Worm (Caenorhabditis elegans) whole organism, early embryonic: ENCODE results near the gene D1046.16.

Source experiments
- B0310.2 ChIP-seq: sonication (generic microtip); optimal IDR thresholded peaks from 2 replicates; lab custom pipeline; 2016; ENCODE audit warnings: mild to moderate bottlenecking, missing genetic modification characterization, missing compliant biosample characterization
- F13C5.2 ChIP-seq: sonication (generic microtip); optimal IDR thresholded peaks from 2 replicates; lab custom pipeline; 2017; ENCODE audit warnings: mild to moderate bottlenecking, missing genetic modification characterization, inconsistent platforms, missing compliant biosample characterization
- aly-1 ChIP-seq: sonication (generic microtip); optimal IDR thresholded peaks from 2 replicates; lab custom pipeline; 2016; ENCODE audit warnings: missing genetic modification characterization, missing compliant biosample characterization
- ama-1 ChIP-seq: fragments of 150-350 bp; optimal IDR thresholded peaks from 2 replicates; lab custom pipeline; 2014
- ceh-13 ChIP-seq: fragments of 200-800 bp; sonication (Bioruptor generic); optimal IDR thresholded peaks from 2 replicates; lab custom pipeline; 2018; ENCODE audit warnings: mild to moderate bottlenecking, missing genetic modification characterization, missing compliant biosample characterization
- ceh-36 ChIP-seq: sonication (generic microtip); optimal IDR thresholded peaks from 2 replicates; lab custom pipeline; 2016; ENCODE audit warnings: missing genetic modification characterization, inconsistent platforms, missing compliant biosample characterization
- ets-7 ChIP-seq: sonication (generic microtip); optimal IDR thresholded peaks from 2 replicates; lab custom pipeline; 2016; ENCODE audit warnings: missing genotype, missing genetic modification characterization, missing compliant biosample characterization
- flt-1 ChIP-seq: fragments of 200-800 bp; sonication (Bioruptor generic); IDR thresholded peaks from 2 replicates; pipeline ENCODE4 v1.3.6; 2022; ENCODE audit warnings: missing genetic modification characterization, missing compliant biosample characterization
- hmbx-1 ChIP-seq: sonication (generic microtip); optimal IDR thresholded peaks from 2 replicates; lab custom pipeline; 2016; ENCODE audit warnings: mild to moderate bottlenecking, missing genetic modification characterization, missing compliant biosample characterization
- hmg-4 ChIP-seq: fragments of 200-800 bp; sonication (Bioruptor generic); optimal IDR thresholded peaks from 2 replicates; lab custom pipeline; 2018; ENCODE audit warnings: mild to moderate bottlenecking, missing genetic modification characterization, missing compliant biosample characterization
- hnd-1 ChIP-seq: sonication (generic microtip); optimal IDR thresholded peaks from 2 replicates; lab custom pipeline; 2016; ENCODE audit warnings: missing genetic modification characterization, missing compliant biosample characterization
- pes-1 ChIP-seq: fragments of 200-800 bp; sonication (Bioruptor generic); IDR thresholded peaks from 2 replicates; pipeline ENCODE4 v1.3.6; 2022; ENCODE audit warnings: missing genetic modification reagents, missing genetic modification characterization, missing compliant biosample characterization
- scrt-1 ChIP-seq: fragments of 200-800 bp; sonication (Bioruptor generic); IDR thresholded peaks from 2 replicates; pipeline ENCODE4 v1.3.6; 2022; ENCODE audit warnings: missing genetic modification characterization, missing compliant biosample characterization
- sea-1 ChIP-seq: fragments of 200-800 bp; sonication (Bioruptor generic); conservative IDR thresholded peaks from 2 replicates; pipeline ENCODE4 v1.3.6; 2022; ENCODE audit warnings: missing genetic modification characterization, missing compliant biosample characterization
- tbx-11 ChIP-seq: fragments of 200-800 bp; sonication (Bioruptor generic); IDR thresholded peaks from 2 replicates; pipeline ENCODE4 v1.3.6; 2022; ENCODE audit warnings: missing genetic modification characterization, missing compliant biosample characterization
- tbx-37 ChIP-seq: fragments of 200-800 bp; sonication (Bioruptor generic); conservative IDR thresholded peaks from 2 replicates; pipeline ENCODE4 v1.3.6; 2022; ENCODE audit warnings: missing genetic modification reagents, missing genetic modification characterization, missing compliant biosample characterization
- tra-4 ChIP-seq: sonication (generic microtip); optimal IDR thresholded peaks from 2 replicates; lab custom pipeline; 2017; ENCODE audit warnings: missing genetic modification characterization, missing compliant biosample characterization

Gene D1046.16

DNA sequence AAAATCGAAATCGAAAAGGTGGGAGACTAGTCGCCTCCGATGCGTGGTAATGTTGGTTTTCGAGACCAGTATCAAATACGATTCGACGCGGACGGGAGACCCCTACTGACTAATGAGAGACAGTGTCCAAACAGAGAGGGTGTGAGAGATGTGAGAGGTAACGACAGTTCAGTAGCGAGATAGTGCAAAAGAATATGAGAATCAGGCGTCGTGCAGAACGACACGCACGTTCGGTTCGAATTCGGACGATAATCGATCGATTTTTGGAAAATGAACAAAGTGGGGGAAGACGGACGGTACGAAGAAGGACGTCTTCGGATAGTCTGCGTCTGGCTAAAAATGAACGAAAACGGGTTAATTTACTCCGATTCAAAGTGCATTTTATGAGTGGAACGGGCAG, at the start of gene D1046.16:
TSS of gene D1046.16 (plus strand) at position 195 of the 400 bp plus-strand sequence.
- no peak for TF ChIP-seq aly-1 (tag; lab: Kevin White, UChicago)
- no peak for TF ChIP-seq hnd-1 (tag; lab: Kevin White, UChicago)
- TF ChIP-seq ceh-13 (GFP tag; lab: Kevin White, UChicago) = no peak

DNA sequence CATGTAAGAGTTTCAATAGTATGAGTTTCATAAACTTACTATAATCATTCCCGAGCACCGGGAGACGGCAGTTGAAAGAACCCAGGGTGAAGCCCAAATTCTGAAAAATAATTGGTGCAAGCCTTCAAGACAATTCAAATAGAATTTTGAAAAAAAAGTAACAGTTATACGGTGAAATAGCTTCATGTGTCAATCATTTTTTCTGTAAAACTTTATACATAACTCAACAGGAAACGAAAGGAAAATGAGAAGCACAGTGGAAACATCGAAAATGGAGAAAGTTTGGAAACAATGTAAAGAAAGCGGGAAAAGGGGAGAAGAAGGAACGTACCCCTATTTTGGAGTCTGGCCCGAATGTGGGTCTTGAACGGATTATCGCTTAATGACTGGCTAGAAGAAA, 49.0 kb upstream of the D1046.16 start, which contains the start of gene C09G9.3:
TSS of gene C09G9.3 (minus strand) at position 101 of the 400 bp plus-strand sequence.
- TF ChIP-seq flt-1 (GFP tag; lab: Robert Waterston, UW) = no peak
- no peak for TF ChIP-seq tbx-11 (GFP tag; lab: Robert Waterston, UW)
- TF ChIP-seq sea-1 (GFP tag; lab: Robert Waterston, UW) = no peak
- TF ChIP-seq hmg-4 (GFP tag; lab: Kevin White, UChicago) = no peak
- no peak for TF ChIP-seq B0310.2 (tag; lab: Kevin White, UChicago)
- no peak for TF ChIP-seq scrt-1 (GFP tag; lab: Robert Waterston, UW)
- no peak for TF ChIP-seq pes-1 (GFP tag; lab: Robert Waterston, UW)
- no peak for TF ChIP-seq tbx-37 (GFP tag; lab: Robert Waterston, UW)
- TF ChIP-seq hmbx-1 = no peak
- TF ChIP-seq aly-1 (tag; lab: Kevin White, UChicago) = no peak
- no peak for TF ChIP-seq ceh-13 (GFP tag; lab: Kevin White, UChicago)
- TF ChIP-seq tra-4 (tag; lab: Kevin White, UChicago) = no peak
- TF ChIP-seq hnd-1 (tag; lab: Kevin White, UChicago) = no peak
- TF ChIP-seq ama-1 = no peak
- TF ChIP-seq ets-7 (tag; lab: Kevin White, UChicago) = no peak

DNA sequence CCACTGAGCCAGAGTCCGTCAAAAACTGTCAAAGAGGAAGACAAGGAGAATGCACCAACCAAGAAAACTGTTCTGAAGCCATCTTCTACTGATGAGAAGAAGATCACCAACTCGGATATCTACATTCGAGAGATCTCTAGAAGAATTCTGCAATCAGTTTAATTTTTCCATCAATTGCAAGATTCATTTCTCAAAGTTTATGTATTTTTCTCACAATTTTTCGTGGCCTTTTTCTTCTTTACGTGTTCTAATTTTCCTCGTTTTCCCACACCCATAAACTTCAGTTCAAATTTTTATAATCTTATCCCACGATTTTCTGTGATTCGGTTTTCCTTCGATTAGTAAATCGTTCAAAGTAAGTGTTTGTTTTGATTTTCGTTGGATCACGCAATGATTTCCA, 48.1 kb upstream of the D1046.16 start, which contains the start of gene hdl-2:
TSS of gene hdl-2 (plus strand) at position 301 of the 400 bp plus-strand sequence.
- TF ChIP-seq tbx-11 (GFP tag; lab: Robert Waterston, UW) (no peak), sea-1 (GFP tag; lab: Robert Waterston, UW) (no peak), tbx-37 (GFP tag; lab: Robert Waterston, UW) (no peak)

- TF ChIP-seq ama-1 (no peak), tbx-11 (GFP tag; lab: Robert Waterston, UW) (no peak), pes-1 (GFP tag; lab: Robert Waterston, UW) (no peak), flt-1 (GFP tag; lab: Robert Waterston, UW) (no peak), tra-4 (tag; lab: Kevin White, UChicago) (no peak), sea-1 (GFP tag; lab: Robert Waterston, UW) (no peak), ets-7 (tag; lab: Kevin White, UChicago) (no peak), hnd-1 (tag; lab: Kevin White, UChicago) (no peak), tbx-37 (GFP tag; lab: Robert Waterston, UW) (no peak), aly-1 (tag; lab: Kevin White, UChicago) (no peak), B0310.2 (tag; lab: Kevin White, UChicago) (no peak), scrt-1 (GFP tag; lab: Robert Waterston, UW) (no peak), ceh-13 (GFP tag; lab: Kevin White, UChicago) (no peak), ceh-36 (tag; lab: Kevin White, UChicago) (no peak), hmg-4 (GFP tag; lab: Kevin White, UChicago) (no peak)
Observed at ce11 chrIV:8879810-8880209, 42.1 kb upstream of the D1046.16 start, which contains the start of gene npax-4. Gene npax-4 (minus strand): TSS chrIV:8879910.

DNA sequence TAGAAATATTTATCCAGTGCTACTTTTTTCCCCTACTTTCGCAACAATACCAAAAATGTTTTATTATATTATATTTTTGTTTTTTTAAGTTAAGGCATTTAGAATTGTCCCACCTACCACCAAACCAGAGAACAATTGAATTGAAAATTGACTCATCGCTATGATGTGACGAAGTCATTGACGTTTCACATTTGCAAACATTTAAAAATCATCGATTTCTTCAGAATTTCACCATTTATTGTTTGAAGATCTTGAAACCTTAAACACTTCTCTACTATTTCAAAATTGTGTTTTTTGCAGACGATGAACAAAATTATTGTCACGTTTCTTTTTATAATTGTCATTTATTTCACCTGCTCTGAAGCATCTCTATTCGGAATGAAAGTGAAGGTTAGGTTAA, 40.8 kb upstream of the D1046.16 start, which contains the start of gene C09G9.8:
TSS of gene C09G9.8 (plus strand) at position 301 of the 400 bp plus-strand sequence.
- TF ChIP-seq hmg-4 (GFP tag; lab: Kevin White, UChicago) = no peak

DNA sequence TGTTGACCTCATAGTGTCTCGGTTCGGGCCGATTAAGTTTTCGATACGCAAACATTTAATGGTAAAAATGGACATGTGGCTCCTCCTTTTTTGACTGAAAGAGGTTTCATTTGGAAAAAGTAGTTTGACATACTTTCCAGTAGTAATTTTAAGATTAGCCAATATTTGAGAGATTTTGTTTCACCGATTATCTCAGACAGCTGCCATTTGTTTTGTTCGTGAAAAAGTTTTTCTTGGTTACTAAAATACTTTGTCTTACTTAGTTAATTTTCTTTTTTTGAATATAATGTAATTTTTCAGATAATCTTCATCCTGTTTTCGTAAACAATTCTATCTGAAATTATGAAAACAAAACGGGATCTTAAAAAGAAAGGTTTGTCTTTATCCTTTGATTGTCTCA, 35.7 kb upstream of the D1046.16 start, which contains the start of gene C09G9.5:
TSS of gene C09G9.5 (plus strand) at position 301 of the 400 bp plus-strand sequence.
- no peak for TF ChIP-seq scrt-1 (GFP tag; lab: Robert Waterston, UW)
- TF ChIP-seq F13C5.2 (tag; lab: Kevin White, UChicago) = no peak
- TF ChIP-seq tbx-11 (GFP tag; lab: Robert Waterston, UW) = no peak
- no peak for TF ChIP-seq hmbx-1
- no peak for TF ChIP-seq ceh-13 (GFP tag; lab: Kevin White, UChicago)
- no peak for TF ChIP-seq B0310.2 (tag; lab: Kevin White, UChicago)
- no peak for TF ChIP-seq ama-1
- no peak for TF ChIP-seq tbx-37 (GFP tag; lab: Robert Waterston, UW)
- no peak for TF ChIP-seq ceh-36 (tag; lab: Kevin White, UChicago)
- TF ChIP-seq hnd-1 (tag; lab: Kevin White, UChicago) = no peak
- no peak for TF ChIP-seq sea-1 (GFP tag; lab: Robert Waterston, UW)
- no peak for TF ChIP-seq flt-1 (GFP tag; lab: Robert Waterston, UW)
- TF ChIP-seq tra-4 (tag; lab: Kevin White, UChicago) = no peak
- no peak for TF ChIP-seq aly-1 (tag; lab: Kevin White, UChicago)
- no peak for TF ChIP-seq pes-1 (GFP tag; lab: Robert Waterston, UW)
- no peak for TF ChIP-seq ets-7 (tag; lab: Kevin White, UChicago)

DNA sequence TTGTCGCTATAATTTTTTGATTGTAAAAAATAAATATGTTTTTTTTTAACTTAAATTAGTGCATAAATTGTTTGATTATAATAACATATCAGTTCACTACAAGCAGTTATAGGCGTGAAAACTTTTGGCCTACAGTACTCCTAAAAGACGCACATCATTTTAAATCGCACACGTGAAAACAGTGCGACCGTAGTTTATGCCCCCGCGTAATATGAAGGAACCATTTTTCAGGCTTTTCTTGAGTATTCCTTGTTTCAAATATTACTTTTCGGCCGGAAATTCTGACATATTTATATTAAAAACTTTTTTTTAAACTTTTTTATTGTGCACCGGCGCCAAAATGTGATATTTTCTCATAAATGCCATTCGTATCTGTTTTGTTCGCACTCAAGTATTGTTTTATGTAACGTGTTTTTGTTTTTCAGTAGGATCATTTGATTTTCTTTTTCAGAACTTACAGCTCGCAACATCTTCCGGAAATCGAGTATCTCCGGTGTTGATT, 33.4 kb upstream of the D1046.16 start, which contains the start of gene oma-1:
TSS of gene oma-1 (plus strand) at position 452 of the 502 bp plus-strand sequence.
- TF ChIP-seq ceh-36 (tag; lab: Kevin White, UChicago) = no peak
- TF ChIP-seq tbx-37 (GFP tag; lab: Robert Waterston, UW) = no peak
- no peak for TF ChIP-seq tbx-11 (GFP tag; lab: Robert Waterston, UW)
- TF ChIP-seq hmg-4 (GFP tag; lab: Kevin White, UChicago) = no peak
- TF ChIP-seq F13C5.2 (tag; lab: Kevin White, UChicago) = no peak
- TF ChIP-seq ama-1 = no peak
- TF ChIP-seq ceh-13 (GFP tag; lab: Kevin White, UChicago) = no peak
- TF ChIP-seq hmbx-1 = no peak
- TF ChIP-seq sea-1 (GFP tag; lab: Robert Waterston, UW) = no peak
- no peak for TF ChIP-seq pes-1 (GFP tag; lab: Robert Waterston, UW)
- no peak for TF ChIP-seq ets-7 (tag; lab: Kevin White, UChicago)
- no peak for TF ChIP-seq aly-1 (tag; lab: Kevin White, UChicago)
- no peak for TF ChIP-seq hnd-1 (tag; lab: Kevin White, UChicago)
- no peak for TF ChIP-seq B0310.2 (tag; lab: Kevin White, UChicago)
- TF ChIP-seq flt-1 (GFP tag; lab: Robert Waterston, UW) = no peak
- no peak for TF ChIP-seq scrt-1 (GFP tag; lab: Robert Waterston, UW)
- TF ChIP-seq tra-4 (tag; lab: Kevin White, UChicago) = no peak
